Fruit fly (Drosophila melanogaster) whole organism, embryonic: ENCODE measurements around the gene HIP-R.

Experiments used
- Adf1 ChIP-seq: fragments of 200-800 bp; sonication (Bioruptor generic); IDR thresholded peaks from 2 replicates; pipeline ENCODE4 v1.3.6; 2022; ENCODE audit warnings: missing biosample characterization, missing genetic modification characterization
- Awh ChIP-seq: fragments of 200-800 bp; sonication (Bioruptor generic); IDR thresholded peaks from 2 replicates; pipeline ENCODE4, ENCODE4 v1.3.6; 2022; ENCODE audit warnings: missing biosample characterization, missing genetic modification characterization
- CG12155 ChIP-seq: fragments of 200-800 bp; sonication (Bioruptor generic); optimal IDR thresholded peaks from 3 replicates; lab custom pipeline; 2016; ENCODE audit warnings: missing biosample characterization, missing genetic modification characterization
- CG14050 ChIP-seq: fragments of 200-800 bp; sonication (Bioruptor generic); IDR thresholded peaks from 3 replicates; pipeline ENCODE4 v1.3.6; 2022; ENCODE audit warnings: missing biosample characterization, missing genetic modification characterization
- CG15269 ChIP-seq: fragments of 200-800 bp; sonication (Bioruptor generic); optimal IDR thresholded peaks from 2 replicates; lab custom pipeline; 2018; ENCODE audit warnings: missing biosample characterization, mild to moderate bottlenecking, missing genetic modification characterization, moderate library complexity
- CG15514 ChIP-seq: fragments of 200-800 bp; sonication (Bioruptor generic); optimal IDR thresholded peaks from 3 replicates; lab custom pipeline; 2017; ENCODE audit warnings: missing biosample characterization, missing genetic modification characterization, mild to moderate bottlenecking, moderate library complexity, missing genetic modification reagents
- CG17186 ChIP-seq: fragments of 200-800 bp; sonication (Bioruptor generic); optimal IDR thresholded peaks from 3 replicates; lab custom pipeline; 2017; ENCODE audit warnings: missing biosample characterization, missing genetic modification reagents, missing genetic modification characterization
- CG17568 ChIP-seq: fragments of 200-800 bp; sonication (Bioruptor generic); optimal IDR thresholded peaks from 2 replicates; lab custom pipeline; 2018; ENCODE audit warnings: missing biosample characterization, mild to moderate bottlenecking, missing genetic modification characterization, moderate library complexity
- CG1832 ChIP-seq: fragments of 200-800 bp; sonication (Bioruptor generic); optimal IDR thresholded peaks from 2 replicates; lab custom pipeline; 2017; ENCODE audit warnings: missing biosample characterization, mild to moderate bottlenecking, missing genetic modification characterization, inconsistent platforms
- CG2199 ChIP-seq: fragments of 200-800 bp; sonication (Bioruptor generic); IDR thresholded peaks from 3 replicates; pipeline ENCODE4 v1.3.6; 2022; ENCODE audit warnings: missing biosample characterization, missing genetic modification characterization
- CG3163 ChIP-seq: fragments of 200-800 bp; sonication (Bioruptor generic); optimal IDR thresholded peaks from 3 replicates; lab custom pipeline; 2016; ENCODE audit warnings: missing biosample characterization, missing genetic modification characterization
- CG32772 ChIP-seq: fragments of 200-800 bp; sonication (Bioruptor generic); IDR thresholded peaks from 2 replicates; pipeline ENCODE4 v1.3.6; 2022; ENCODE audit warnings: missing biosample characterization, missing genetic modification characterization
- CG34376 ChIP-seq: fragments of 200-800 bp; sonication (Bioruptor generic); optimal IDR thresholded peaks from 2 replicates; lab custom pipeline; 2018; ENCODE audit warnings: missing biosample characterization, mild to moderate bottlenecking, missing genetic modification characterization
- CG4328 ChIP-seq: fragments of 200-800 bp; sonication (Bioruptor generic); optimal IDR thresholded peaks from 3 replicates; lab custom pipeline; 2017; ENCODE audit warnings: missing biosample characterization, missing genetic modification reagents, missing genetic modification characterization
- CG4360 ChIP-seq: fragments of 200-800 bp; sonication (Bioruptor generic); IDR thresholded peaks from 2 replicates; pipeline ENCODE4 v1.3.6; 2022; ENCODE audit warnings: missing biosample characterization, missing genetic modification characterization
- CG6813 ChIP-seq: fragments of 200-800 bp; sonication (Bioruptor generic); optimal IDR thresholded peaks from 2 replicates; lab custom pipeline; 2017; ENCODE audit warnings: missing biosample characterization, missing genetic modification characterization, mild to moderate bottlenecking, moderate library complexity, missing genetic modification reagents
- CG8290 ChIP-seq, 3 experiments: fragments of 200-800 bp; sonication (Bioruptor generic); optimal IDR thresholded peaks; 2 replicates each; lab custom pipeline; 2016 to 2019; ENCODE audit warnings: missing biosample characterization in 3 of 3, missing genetic modification characterization in 3 of 3, mild to moderate bottlenecking in 2 of 3, moderate library complexity in 1 of 3
- CG8765 ChIP-seq: fragments of 200-800 bp; sonication (Bioruptor generic); IDR thresholded peaks from 2 replicates; pipeline ENCODE4 v1.3.6; 2022; ENCODE audit warnings: missing biosample characterization, missing genetic modification characterization
- ERR ChIP-seq: fragments of 200-800 bp; sonication (Bioruptor generic); optimal IDR thresholded peaks from 2 replicates; lab custom pipeline; 2016; ENCODE audit warnings: missing biosample characterization, missing genetic modification characterization
- Eip74EF ChIP-seq, 2 experiments: fragments of 200-800 bp in 1 of 2; fragments of >200 bp in 1 of 2; sonication (Bioruptor generic) in 1 of 2; optimal IDR thresholded peaks; 2 replicates each; lab custom pipeline; 2017 to 2019; ENCODE audit warnings: missing biosample characterization in 2 of 2, missing genetic modification characterization in 2 of 2, mild to moderate bottlenecking in 1 of 2, moderate library complexity in 1 of 2
- GATAe ChIP-seq: fragments of 200-800 bp; sonication (Bioruptor generic); conservative IDR thresholded peaks from 2 replicates; pipeline ENCODE4 v1.3.6; 2022; ENCODE audit warnings: missing biosample characterization, missing genetic modification characterization
- HLH4C ChIP-seq: fragments of 200-800 bp; sonication (Bioruptor generic); IDR thresholded peaks from 3 replicates; pipeline ENCODE4 v1.3.6; 2022; ENCODE audit warnings: missing biosample characterization, missing genetic modification characterization; ENCODE audit not compliant: partially characterized antibody
- Lpt ChIP-seq: fragments of >200 bp; optimal IDR thresholded peaks from 2 replicates; lab custom pipeline; 2018; ENCODE audit warnings: missing biosample characterization, missing genetic modification characterization
- Rfx ChIP-seq: fragments of 200-800 bp; sonication (Bioruptor generic); IDR thresholded peaks from 2 replicates; pipeline ENCODE4 v1.3.6; 2022; ENCODE audit warnings: missing biosample characterization, missing genetic modification characterization
- Tbp ChIP-seq: fragments of >200 bp; optimal IDR thresholded peaks from 2 replicates; lab custom pipeline; 2018; ENCODE audit warnings: missing biosample characterization, missing genetic modification characterization
- Trl ChIP-seq, 3 experiments: fragments of >200 bp in 2 of 3; fragments of 200-800 bp in 1 of 3; sonication (Bioruptor generic) in 1 of 3; optimal IDR thresholded peaks; 2 replicates in 1 of 3; 3 replicates in 2 of 3; lab custom pipeline; 2016 to 2017; ENCODE audit warnings: missing biosample characterization in 1 of 3, missing genetic modification characterization in 1 of 3
- Xbp1 ChIP-seq: fragments of 200-800 bp; sonication (Bioruptor generic); optimal IDR thresholded peaks from 3 replicates; lab custom pipeline; 2016; ENCODE audit warnings: missing biosample characterization, mild to moderate bottlenecking, missing genetic modification characterization
- Xrp1 ChIP-seq: fragments of 200-800 bp; sonication (Bioruptor generic); IDR thresholded peaks from 2 replicates; pipeline ENCODE4 v1.3.6; 2022; ENCODE audit warnings: missing biosample characterization, missing genetic modification characterization
- YL-1 ChIP-seq: fragments of 200-800 bp; sonication (Bioruptor generic); optimal IDR thresholded peaks from 3 replicates; lab custom pipeline; 2017; ENCODE audit warnings: missing biosample characterization, mild to moderate bottlenecking, missing genetic modification characterization
- bowl ChIP-seq: fragments of 200-800 bp; sonication (Bioruptor generic); IDR thresholded peaks from 2 replicates; pipeline ENCODE4 v1.3.6; 2022; ENCODE audit warnings: missing biosample characterization, missing genetic modification characterization
- cad ChIP-seq: fragments of >200 bp; optimal IDR thresholded peaks from 2 replicates; lab custom pipeline; 2017; ENCODE audit warnings: missing biosample characterization, missing genetic modification characterization
- caup ChIP-seq: fragments of 200-800 bp; sonication (Bioruptor generic); optimal IDR thresholded peaks from 3 replicates; lab custom pipeline; 2017; ENCODE audit warnings: missing biosample characterization, mild to moderate bottlenecking, missing genetic modification characterization, moderate library complexity; ENCODE audit not compliant: severe bottlenecking
- corto ChIP-seq: fragments of 200-800 bp; sonication (Bioruptor generic); optimal IDR thresholded peaks from 2 replicates; lab custom pipeline; 2016; ENCODE audit warnings: missing biosample characterization, mild to moderate bottlenecking, missing genetic modification characterization, moderate library complexity
- crp ChIP-seq, 2 experiments: fragments of 200-800 bp; sonication (Bioruptor generic); optimal IDR thresholded peaks; 2 replicates in 1 of 2; 3 replicates in 1 of 2; lab custom pipeline; 2017; ENCODE audit warnings: missing biosample characterization in 2 of 2, missing genetic modification characterization in 2 of 2, mild to moderate bottlenecking in 1 of 2, moderate library complexity in 1 of 2
- ftz-f1 ChIP-seq: fragments of 200-800 bp; sonication (Bioruptor generic); optimal IDR thresholded peaks from 2 replicates; lab custom pipeline; 2016; ENCODE audit warnings: missing biosample characterization, missing genetic modification characterization
- kni ChIP-seq: fragments of 200-800 bp; sonication (Bioruptor generic); optimal IDR thresholded peaks from 3 replicates; lab custom pipeline; 2017; ENCODE audit warnings: mild to moderate bottlenecking, missing biosample characterization, missing genetic modification reagents, missing genetic modification characterization
- knrl ChIP-seq: fragments of 200-800 bp; sonication (Bioruptor generic); IDR thresholded peaks from 3 replicates; pipeline ENCODE4 v1.3.6; 2022; ENCODE audit warnings: missing biosample characterization, missing genetic modification characterization; ENCODE audit not compliant: partially characterized antibody
- mirr ChIP-seq: fragments of 200-800 bp; sonication (Bioruptor generic); optimal IDR thresholded peaks from 3 replicates; lab custom pipeline; 2018; ENCODE audit warnings: missing biosample characterization, mild to moderate bottlenecking, missing genetic modification characterization
- p53 ChIP-seq: fragments of 200-800 bp; sonication (Bioruptor generic); optimal IDR thresholded peaks from 2 replicates; lab custom pipeline; 2016; ENCODE audit warnings: missing biosample characterization, missing genetic modification characterization
- row ChIP-seq: fragments of 200-800 bp; sonication (Bioruptor generic); IDR thresholded peaks from 3 replicates; pipeline ENCODE4 v1.3.6; 2022; ENCODE audit warnings: missing biosample characterization, missing genetic modification characterization
- sens ChIP-seq: fragments of 200-800 bp; sonication (Bioruptor generic); peaks from one replicate; lab custom pipeline; 2016; ENCODE audit warnings: missing biosample characterization, missing genetic modification characterization
- seq ChIP-seq: fragments of 200-800 bp; sonication (Bioruptor generic); IDR thresholded peaks from 2 replicates; pipeline ENCODE4 v1.3.6; 2022; ENCODE audit warnings: missing biosample characterization, missing genetic modification characterization
- sqz ChIP-seq: fragments of 200-800 bp; sonication (Bioruptor generic); optimal IDR thresholded peaks from 3 replicates; lab custom pipeline; 2018; ENCODE audit warnings: missing biosample characterization, mild to moderate bottlenecking, missing genetic modification characterization
- tx ChIP-seq: fragments of 200-800 bp; sonication (Bioruptor generic); optimal IDR thresholded peaks from 2 replicates; lab custom pipeline; 2016; ENCODE audit warnings: missing biosample characterization, missing genetic modification characterization
- zf30C ChIP-seq: fragments of 200-800 bp; sonication (Bioruptor generic); optimal IDR thresholded peaks from 3 replicates; lab custom pipeline; 2018; ENCODE audit warnings: missing biosample characterization, mild to moderate bottlenecking, missing genetic modification characterization

Gene HIP-R

dm6 chrX:3775137-3775536, 14.6 kb upstream of the HIP-R start:
- peak; percentile 26 for TF ChIP-seq sens (GFP tag; lab: Kevin White, UChicago)
- no peak for TF ChIP-seq Tbp (GFP tag; lab: Kevin White, UChicago)
- TF ChIP-seq, all 482 proteins: peak for 1

dm6 chrX:3775822-3776668, 13.7 kb upstream of the HIP-R start:
- TF ChIP-seq CG4360 (GFP tag; lab: Robert Waterston, UW) (peak; percentile 37; the same call in 1 of the 2 replicates), CG3163 (peak; percentile 64), Trl (optimal IDR thresholded peaks at IDR 0.05; lab: Kevin White, UChicago) (peak; percentile 85 to 89), Trl (GFP tag; optimal IDR thresholded peaks at IDR 0.05; lab: Kevin White, UChicago) (no peak), zf30C (peak; percentile 59), cad (no peak), CG1832 (GFP tag; lab: Kevin White, UChicago) (peak; percentile 82), CG32772 (GFP tag; lab: Robert Waterston, UW) (peak; percentile 42; the same call in 1 of the 2 replicates), CG12155 (peak; percentile 83), CG14050 (GFP tag; lab: Robert Waterston, UW) (no peak), CG6813 (GFP tag; lab: Kevin White, UChicago) (no peak), sqz (GFP tag; lab: Kevin White, UChicago) (peak; percentile 95), bowl (GFP tag; lab: Robert Waterston, UW) (no peak), HLH4C (no peak), Eip74EF (GFP tag; optimal IDR thresholded peaks at IDR 0.05; lab: Kevin White, UChicago) (peak in 1 of 2 experiments; percentile 50), CG2199 (GFP tag; lab: Robert Waterston, UW) (peak; percentile 18; the same call in 1 of the 3 replicates), Awh (GFP tag; lab: Robert Waterston, UW) (0 out of 2 replicates have a peak, but pooled peaks have one; percentile 10), ftz-f1 (GFP tag; lab: Kevin White, UChicago) (no peak), CG4328 (GFP tag; lab: Kevin White, UChicago) (peak; percentile 15), YL-1 (GFP tag; lab: Kevin White, UChicago) (peak; percentile 30), caup (GFP tag; lab: Kevin White, UChicago) (peak; percentile 26), CG15269 (peak; percentile 46), Rfx (GFP tag; lab: Robert Waterston, UW) (peak; percentile 45; the same call in 1 of the 2 replicates), Xbp1 (peak; percentile 37), CG17568 (peak; percentile 27), mirr (peak; percentile 72), CG8765 (GFP tag; lab: Robert Waterston, UW) (no peak), row (peak; percentile 6; the same call in 1 of the 3 replicates), crp (GFP tag; optimal IDR thresholded peaks at IDR 0.05; lab: Kevin White, UChicago) (peak; percentile 51 to 84), knrl (GFP tag; lab: Robert Waterston, UW) (no peak), Adf1 (GFP tag; lab: Robert Waterston, UW) (peak; percentile 85), corto (GFP tag; lab: Kevin White, UChicago) (peak; percentile 75), CG17186 (no peak), p53 (GFP tag; lab: Kevin White, UChicago) (peak; percentile 100), Xrp1 (GFP tag; lab: Robert Waterston, UW) (no peak), tx (GFP tag; lab: Kevin White, UChicago) (no peak), Lpt (GFP tag; lab: Kevin White, UChicago) (no peak), CG8290 (GFP tag; optimal IDR thresholded peaks at IDR 0.05; lab: Kevin White, UChicago) (no peak), CG8290 (tag; optimal IDR thresholded peaks at IDR 0.05; lab: Kevin White, UChicago) (peak in 1 of 2 experiments; percentile 10), GATAe (no peak), CG34376 (peak; percentile 54), ERR (GFP tag; lab: Kevin White, UChicago) (no peak), kni (GFP tag; lab: Kevin White, UChicago) (peak; percentile 66), CG15514 (peak; percentile 2), seq (GFP tag; lab: Robert Waterston, UW) (peak; percentile 38; the same call in 1 of the 2 replicates)
